Fruit fly (Drosophila melanogaster): ENCODE results near the gene Task7.

DNA sequence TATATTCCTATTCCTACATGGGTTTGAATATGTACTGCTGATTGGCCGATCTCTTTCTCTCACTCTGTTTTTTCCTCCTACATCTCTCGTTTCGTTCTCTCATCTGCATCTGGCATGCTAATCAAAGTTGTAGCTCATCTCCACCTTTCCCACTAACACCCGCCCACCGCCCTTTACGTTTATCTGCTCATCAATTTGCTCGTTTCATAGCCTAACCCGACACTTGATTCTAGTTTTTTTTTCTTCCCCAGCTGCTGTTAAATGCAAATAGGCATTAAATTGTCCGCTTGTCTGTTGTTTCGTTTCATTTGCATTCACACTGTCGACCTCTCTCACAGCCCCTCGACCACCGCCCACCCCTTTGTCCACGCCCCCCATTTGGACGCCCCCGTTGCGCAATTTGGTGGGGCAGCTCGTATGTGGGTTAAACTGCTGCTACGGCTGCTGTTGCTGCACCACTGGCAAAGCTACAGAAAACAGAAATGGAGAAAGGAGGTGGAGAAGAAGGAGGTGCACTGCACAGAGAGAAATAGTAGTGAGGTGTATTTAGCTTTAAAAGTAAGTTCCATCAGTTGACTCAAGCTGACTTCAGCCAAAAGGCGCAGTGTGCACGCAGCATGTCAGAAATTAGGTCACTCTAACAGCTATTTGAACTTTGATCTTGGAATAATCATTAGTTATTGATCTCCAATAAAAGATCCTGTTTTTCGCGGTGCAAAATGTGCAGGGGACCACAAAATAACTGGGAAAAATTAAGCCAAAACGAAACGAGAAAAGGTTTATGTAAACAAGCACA is 8.5 kb upstream of the Task7 start:
- TF ChIP-seq Hr78 (GFP tag; optimal IDR thresholded peaks at IDR 0.05) (no peak), Hr83 (GFP tag; optimal IDR thresholded peaks at IDR 0.05; ENCODE audit: poor library complexity, severe bottlenecking) (no peak)
